Worm (Caenorhabditis elegans) whole organism, mixed stage, embryonic: ENCODE data around the gene C35A5.3.

ENCODE experiments used
- mep-1 ChIP-seq: fragments of 150-350 bp; optimal IDR thresholded peaks from 2 replicates; lab custom pipeline; 2017; ENCODE audit warnings: missing biosample characterization, missing genetic modification reagents, missing genetic modification characterization, inconsistent platforms
- nhr-12 ChIP-seq: fragments of 150-350 bp; optimal IDR thresholded peaks from 2 replicates; lab custom pipeline; 2014; ENCODE audit warnings: missing biosample characterization, missing genetic modification characterization
- pha-4 ChIP-seq: fragments of 150-350 bp; optimal IDR thresholded peaks from 2 replicates; lab custom pipeline; 2018; ENCODE audit warnings: missing biosample characterization, missing genetic modification reagents, missing genetic modification characterization

DNA sequence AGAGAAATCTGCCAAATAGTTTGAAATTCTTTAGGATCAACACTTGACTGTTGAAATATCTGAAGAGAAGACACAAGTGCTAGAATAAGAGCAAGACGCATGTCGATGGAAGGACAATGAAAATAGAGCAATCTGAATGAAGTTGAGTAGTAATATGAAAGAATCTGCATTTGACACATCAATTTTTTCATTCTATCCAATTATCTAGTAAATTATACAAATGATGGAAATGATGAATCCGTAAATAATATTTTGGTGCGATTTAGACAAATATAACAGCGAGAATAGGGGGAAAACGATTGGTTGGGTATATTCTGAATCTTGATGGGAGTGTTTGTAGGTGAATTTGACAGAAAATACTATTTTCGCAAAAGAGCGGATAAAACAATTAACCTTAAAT, 31.5 kb upstream of the C35A5.3 start, which contains the start of gene txt-10:
- no peak for TF ChIP-seq pha-4
- no peak for TF ChIP-seq mep-1
- no peak for TF ChIP-seq nhr-12 (tag; lab: Kevin White, UChicago)
